Worm (Caenorhabditis elegans): ENCODE measurements around the gene K09F6.10.
A peak's percentile ranks its signal among the peaks of the same experiment; 100 is the strongest.
"Not testable (repeated sequence)": the region's sequence is repeated elsewhere in the genome, so short reads cannot be mapped to it uniquely, and the experiment has no call there.

Gene K09F6.10

DNA sequence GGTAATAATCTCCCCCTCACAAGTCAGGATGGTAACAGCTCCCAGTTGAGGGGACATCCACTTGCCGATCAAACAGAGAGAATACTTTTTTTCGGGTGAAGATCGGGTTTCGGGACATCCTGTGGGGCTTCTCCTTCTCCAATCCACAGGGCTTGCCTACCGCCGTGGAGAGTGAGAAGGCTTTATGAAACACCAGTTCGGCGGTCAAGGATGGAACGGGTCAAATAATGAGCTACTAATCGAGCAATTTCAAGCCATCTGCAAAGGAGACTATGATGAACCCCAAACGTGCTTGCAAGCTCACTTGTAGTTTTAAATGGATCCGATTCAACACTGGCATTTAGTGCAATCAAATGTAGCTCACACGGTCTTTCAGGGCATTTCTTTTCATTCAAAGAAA is 4.0 kb downstream of the K09F6.10 start:
- TF ChIP-seq ztf-29 (GFP tag; IDR thresholded peaks at IDR 0.05) (no peak), tab-1 (GFP tag; IDR thresholded peaks at IDR 0.05) (no peak), ztf-23 (GFP tag; IDR thresholded peaks at IDR 0.05) (no peak), klf-2 (GFP tag; conservative IDR thresholded peaks at IDR 0.05) (no peak), med-1 (GFP tag; optimal IDR thresholded peaks at IDR 0.05; ENCODE audit: insufficient read depth) (no peak), flt-1 (GFP tag; IDR thresholded peaks at IDR 0.05) (no peak), ref-1 (GFP tag; conservative IDR thresholded peaks at IDR 0.05) (no peak), T22C8.4 (GFP tag; IDR thresholded peaks at IDR 0.05) (no peak), cog-1 (tag; optimal IDR thresholded peaks at IDR 0.05) (no peak)

DNA sequence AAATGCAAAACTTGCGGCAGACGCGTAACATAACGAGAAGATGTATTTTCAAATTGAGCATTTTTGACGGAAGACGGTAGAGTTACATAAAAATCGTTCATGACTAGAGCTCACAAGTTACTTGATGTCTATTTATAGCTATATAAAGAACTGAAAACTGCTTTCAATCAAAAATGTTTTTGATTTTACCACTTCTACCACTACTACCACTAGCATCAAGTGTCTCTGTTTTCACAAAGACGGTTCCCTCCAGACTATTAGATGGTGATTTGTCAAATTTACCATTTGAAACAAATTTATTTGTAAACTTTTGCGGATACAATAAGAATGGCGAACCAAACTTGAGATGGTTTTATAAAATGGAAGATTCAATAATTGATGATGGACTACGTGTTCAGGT is 6.1 kb downstream of the K09F6.10 start, which contains the start of gene K09F6.9:
Gene K09F6.9, minus strand, starts transcription at position 101 of the 400 bp plus-strand sequence.
- not testable (repeated sequence) for TF ChIP-seq cog-1 (tag; optimal IDR thresholded peaks at IDR 0.05); ztf-29 (GFP tag; IDR thresholded peaks at IDR 0.05); ztf-23 (GFP tag; IDR thresholded peaks at IDR 0.05)

DNA sequence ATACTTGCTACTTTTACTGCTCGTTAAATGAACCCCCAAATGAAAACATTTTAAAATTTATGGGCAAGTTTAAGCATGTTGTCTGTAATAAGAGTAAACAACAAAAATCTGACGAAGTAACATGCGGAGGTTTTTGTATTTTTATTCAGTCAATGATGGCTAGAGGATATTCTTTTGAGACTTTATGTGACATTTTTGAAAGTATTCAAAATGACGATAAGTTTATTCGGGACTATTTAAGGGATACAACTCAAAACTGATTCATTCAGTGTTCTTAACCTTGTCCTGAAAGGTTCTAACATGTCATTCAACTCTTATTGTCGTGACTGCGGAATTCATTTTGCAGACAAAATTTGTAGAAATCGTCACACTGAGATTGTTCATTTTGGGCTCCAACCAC is 8.8 kb downstream of the K09F6.10 start, which contains the start of gene K09F6.11:
Gene K09F6.11, plus strand, starts transcription at position 301 of the 400 bp plus-strand sequence.
- TF ChIP-seq ztf-23 (GFP tag; IDR thresholded peaks at IDR 0.05) = no peak
- no peak for TF ChIP-seq klf-2 (GFP tag; conservative IDR thresholded peaks at IDR 0.05)
- TF ChIP-seq ztf-29 (GFP tag; IDR thresholded peaks at IDR 0.05) = no peak
- no peak for TF ChIP-seq med-1 (GFP tag; optimal IDR thresholded peaks at IDR 0.05; ENCODE audit: insufficient read depth)
- TF ChIP-seq cog-1 (tag; optimal IDR thresholded peaks at IDR 0.05) = no peak
- no peak for TF ChIP-seq tab-1 (GFP tag; IDR thresholded peaks at IDR 0.05)
- no peak for TF ChIP-seq T22C8.4 (GFP tag; IDR thresholded peaks at IDR 0.05)
- TF ChIP-seq flt-1 (GFP tag; IDR thresholded peaks at IDR 0.05) = no peak
- no peak for TF ChIP-seq ref-1 (GFP tag; conservative IDR thresholded peaks at IDR 0.05)

DNA sequence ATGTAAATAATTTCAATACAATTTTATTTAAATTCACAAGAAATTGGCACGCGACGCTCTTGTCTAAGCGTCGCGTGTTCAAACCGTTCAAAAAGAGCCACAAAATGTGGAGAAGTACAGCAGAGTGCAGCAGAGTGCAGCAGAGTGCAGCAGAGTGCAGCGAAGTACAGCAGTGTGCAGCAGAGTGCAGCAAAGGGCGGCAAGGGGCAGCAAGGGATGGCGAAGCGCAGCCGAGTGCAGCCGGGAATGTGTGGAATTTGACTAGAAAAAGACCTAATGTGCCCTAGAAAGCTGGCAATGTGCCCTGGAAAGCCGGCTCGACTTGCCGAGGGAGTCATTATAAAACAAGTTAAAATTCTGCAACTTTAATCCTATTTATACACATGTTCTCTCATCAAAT is 9.4 kb downstream of the K09F6.10 start, which contains the start of gene K09F6.6:
Gene K09F6.6, minus strand, starts transcription at position 43 of the 400 bp plus-strand sequence.
- TF ChIP-seq flt-1 (GFP tag; IDR thresholded peaks at IDR 0.05) = no peak
- TF ChIP-seq ztf-29 (GFP tag; IDR thresholded peaks at IDR 0.05) = no peak
- no peak for TF ChIP-seq T22C8.4 (GFP tag; IDR thresholded peaks at IDR 0.05)
- TF ChIP-seq cog-1 (tag; optimal IDR thresholded peaks at IDR 0.05) = no peak
- TF ChIP-seq tab-1 (GFP tag; IDR thresholded peaks at IDR 0.05) = no peak
- TF ChIP-seq klf-2 (GFP tag; conservative IDR thresholded peaks at IDR 0.05) = no peak

DNA sequence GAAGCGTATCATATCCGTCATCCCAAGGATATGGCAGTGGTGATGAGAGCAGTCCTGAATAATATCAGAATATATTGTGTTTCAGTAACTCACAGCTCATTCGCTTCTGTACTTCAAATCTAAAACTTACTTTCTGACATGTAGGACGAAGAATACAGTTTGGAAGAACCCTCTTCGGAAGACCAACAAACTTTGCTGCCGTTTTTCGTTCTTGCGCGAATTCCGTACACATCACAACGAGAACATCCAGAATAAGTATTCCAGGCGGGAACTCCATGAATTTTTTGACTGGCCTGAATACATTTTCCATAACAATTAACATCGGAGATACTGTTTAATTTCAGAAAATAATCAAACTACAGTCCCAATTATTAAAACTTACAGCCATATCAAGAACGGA is 11.3 kb downstream of the K09F6.10 start, which contains the start of gene K09F6.15:
Gene K09F6.15, minus strand, starts transcription at position 101 of the 400 bp plus-strand sequence.
- no peak for TF ChIP-seq ref-1 (GFP tag; conservative IDR thresholded peaks at IDR 0.05)
- no peak for TF ChIP-seq ztf-29 (GFP tag; IDR thresholded peaks at IDR 0.05)
- no peak for TF ChIP-seq med-1 (GFP tag; optimal IDR thresholded peaks at IDR 0.05; ENCODE audit: insufficient read depth)
- no peak for TF ChIP-seq ztf-23 (GFP tag; IDR thresholded peaks at IDR 0.05)
- TF ChIP-seq tab-1 (GFP tag; IDR thresholded peaks at IDR 0.05) = no peak
- TF ChIP-seq flt-1 (GFP tag; IDR thresholded peaks at IDR 0.05) = no peak
- TF ChIP-seq cog-1 (tag; optimal IDR thresholded peaks at IDR 0.05) = no peak
- no peak for TF ChIP-seq T22C8.4 (GFP tag; IDR thresholded peaks at IDR 0.05)
- no peak for TF ChIP-seq klf-2 (GFP tag; conservative IDR thresholded peaks at IDR 0.05)

DNA sequence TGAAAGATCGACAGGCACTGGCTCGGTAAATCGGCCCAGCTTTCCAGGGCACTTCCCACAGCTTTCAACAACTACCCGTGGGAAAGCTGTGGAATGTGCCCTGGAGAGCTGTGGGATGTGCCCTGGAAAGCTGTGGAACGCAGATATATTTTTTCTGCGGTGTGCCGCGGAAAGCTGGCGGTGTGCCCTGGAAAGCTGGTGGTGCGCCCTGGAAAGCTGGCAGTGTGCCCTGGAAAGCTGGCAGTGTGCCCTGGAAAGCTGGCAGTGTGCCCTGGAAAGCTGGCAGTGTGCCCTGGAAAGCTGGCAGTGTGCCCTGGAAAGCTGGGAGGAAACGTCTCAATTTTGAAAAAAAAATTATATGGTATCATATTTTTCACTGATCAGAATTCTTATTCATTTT is 14.9 kb downstream of the K09F6.10 start:
- no peak for TF ChIP-seq ref-1 (GFP tag; conservative IDR thresholded peaks at IDR 0.05)
- no peak for TF ChIP-seq ztf-23 (GFP tag; IDR thresholded peaks at IDR 0.05)
- TF ChIP-seq tab-1 (GFP tag; IDR thresholded peaks at IDR 0.05) = no peak
- no peak for TF ChIP-seq ztf-29 (GFP tag; IDR thresholded peaks at IDR 0.05)
- no peak for TF ChIP-seq T22C8.4 (GFP tag; IDR thresholded peaks at IDR 0.05)
- TF ChIP-seq klf-2 (GFP tag; conservative IDR thresholded peaks at IDR 0.05) = no peak
- no peak for TF ChIP-seq flt-1 (GFP tag; IDR thresholded peaks at IDR 0.05)
- TF ChIP-seq med-1 (GFP tag; optimal IDR thresholded peaks at IDR 0.05; ENCODE audit: insufficient read depth) = no peak
- TF ChIP-seq cog-1 (tag; optimal IDR thresholded peaks at IDR 0.05) = no peak

DNA sequence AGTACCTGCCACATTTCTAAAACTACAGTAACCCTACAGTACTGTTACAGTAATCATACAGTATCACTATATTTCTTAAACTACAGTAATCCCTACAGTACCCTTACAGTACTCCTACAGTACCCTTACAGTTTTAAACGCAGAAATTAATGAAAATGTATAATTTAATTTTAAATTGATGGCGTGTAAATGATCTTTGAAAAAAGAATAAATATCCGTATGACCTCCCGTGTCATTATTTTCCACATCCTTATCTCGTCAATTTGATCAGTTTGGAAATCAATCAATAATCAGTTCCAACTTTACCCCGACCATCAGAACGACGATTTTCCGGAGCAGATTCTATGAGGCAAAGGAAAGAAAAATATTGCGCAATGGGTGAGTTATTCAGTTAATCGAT is 33.8 kb downstream of the K09F6.10 start, which contains the start of gene K09F6.3:
Gene K09F6.3, plus strand, starts transcription at position 301 of the 400 bp plus-strand sequence.
- TF ChIP-seq cog-1 (tag; optimal IDR thresholded peaks at IDR 0.05); flt-1 (GFP tag; IDR thresholded peaks at IDR 0.05); ztf-29 (GFP tag; IDR thresholded peaks at IDR 0.05): not testable (repeated sequence)

DNA sequence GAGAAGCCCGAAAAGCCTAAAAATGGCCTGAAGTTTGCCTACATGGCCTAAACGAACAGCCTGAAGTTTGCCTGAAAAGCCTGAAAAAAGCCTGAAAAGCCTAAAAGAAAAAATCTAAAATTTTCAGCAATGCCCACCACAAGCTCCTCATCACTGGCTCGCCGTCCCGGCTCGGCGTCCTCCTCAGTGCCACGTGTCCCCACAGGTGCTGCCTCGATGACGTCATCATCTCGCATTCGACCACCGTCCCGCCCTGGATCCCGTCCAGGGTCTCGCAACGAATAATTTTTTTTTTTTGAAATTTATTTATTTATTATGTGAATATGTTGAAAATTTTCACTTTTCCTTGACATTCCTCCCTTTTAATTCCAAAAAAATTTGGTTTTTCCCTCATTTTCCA is 35.0 kb downstream of the K09F6.10 start:
- no peak for TF ChIP-seq ztf-23 (GFP tag; IDR thresholded peaks at IDR 0.05)
- no peak for TF ChIP-seq ref-1 (GFP tag; conservative IDR thresholded peaks at IDR 0.05)
- TF ChIP-seq cog-1 (tag; optimal IDR thresholded peaks at IDR 0.05) = no peak
- TF ChIP-seq flt-1 (GFP tag; IDR thresholded peaks at IDR 0.05) = no peak
- no peak for TF ChIP-seq med-1 (GFP tag; optimal IDR thresholded peaks at IDR 0.05; ENCODE audit: insufficient read depth)
- TF ChIP-seq ztf-29 (GFP tag; IDR thresholded peaks at IDR 0.05) = no peak
- no peak for TF ChIP-seq T22C8.4 (GFP tag; IDR thresholded peaks at IDR 0.05)
- TF ChIP-seq tab-1 (GFP tag; IDR thresholded peaks at IDR 0.05) = no peak
- TF ChIP-seq klf-2 (GFP tag; conservative IDR thresholded peaks at IDR 0.05) = no peak

DNA sequence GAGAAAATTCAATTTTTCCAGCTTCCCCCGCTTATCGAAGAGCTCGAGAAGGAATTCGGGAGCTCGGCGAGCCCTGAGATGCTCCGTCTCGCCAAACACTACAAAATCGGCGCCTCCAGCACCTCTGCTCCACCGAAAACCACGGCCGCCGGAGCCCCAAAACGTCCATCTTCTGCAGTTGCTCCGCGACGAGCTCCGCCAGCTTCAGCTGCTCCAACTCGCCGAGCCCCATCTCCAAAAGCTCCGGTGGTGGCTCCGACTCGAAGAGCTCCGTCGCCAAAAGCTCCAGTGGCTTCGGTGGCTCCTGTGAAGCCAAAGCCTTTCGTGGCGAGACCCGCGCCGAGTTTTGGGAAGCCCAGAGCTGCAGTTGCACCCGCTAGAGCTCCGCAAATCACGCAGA is 37.1 kb downstream of the K09F6.10 start:
- TF ChIP-seq flt-1 (GFP tag; IDR thresholded peaks at IDR 0.05) (no peak), ztf-23 (GFP tag; IDR thresholded peaks at IDR 0.05) (no peak), cog-1 (tag; optimal IDR thresholded peaks at IDR 0.05) (no peak), tab-1 (GFP tag; IDR thresholded peaks at IDR 0.05) (no peak), ref-1 (GFP tag; conservative IDR thresholded peaks at IDR 0.05) (peak; percentile 30; the same call in 1 of the 2 replicates), ztf-29 (GFP tag; IDR thresholded peaks at IDR 0.05) (no peak), klf-2 (GFP tag; conservative IDR thresholded peaks at IDR 0.05) (no peak)

DNA sequence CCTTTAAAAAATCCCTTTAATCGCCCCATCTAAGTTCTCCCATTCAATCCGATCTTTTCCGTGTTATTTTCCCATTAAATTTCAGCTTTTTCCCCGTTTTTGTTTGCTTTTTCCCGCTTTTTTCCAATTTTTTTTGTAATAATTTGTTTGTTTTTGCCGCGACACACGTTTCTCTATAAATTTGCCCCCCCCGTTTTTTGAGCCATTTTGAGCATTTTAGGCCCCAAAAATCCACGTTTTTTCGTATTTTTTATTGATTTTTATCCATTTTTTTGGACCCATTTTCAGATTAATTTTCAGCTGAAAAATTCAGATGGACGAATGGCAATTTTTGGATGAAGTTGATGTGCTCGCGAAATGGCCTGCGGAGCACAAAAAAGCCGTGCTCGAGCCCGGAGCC is 45.3 kb downstream of the K09F6.10 start, which contains the start of gene F54A3.2:
Gene F54A3.2, plus strand, starts transcription at position 301 of the 400 bp plus-strand sequence.
- TF ChIP-seq ztf-23 (GFP tag; IDR thresholded peaks at IDR 0.05) (no peak), T22C8.4 (GFP tag; IDR thresholded peaks at IDR 0.05) (no peak)
